Worm (Caenorhabditis elegans) whole organism, early embryonic: ENCODE data around the gene tag-267.

Source experiments
- B0310.2 ChIP-seq: sonication (generic microtip); optimal IDR thresholded peaks from 2 replicates; lab custom pipeline; 2016; ENCODE audit warnings: mild to moderate bottlenecking, missing genetic modification characterization, missing compliant biosample characterization
- F13C5.2 ChIP-seq: sonication (generic microtip); optimal IDR thresholded peaks from 2 replicates; lab custom pipeline; 2017; ENCODE audit warnings: mild to moderate bottlenecking, missing genetic modification characterization, inconsistent platforms, missing compliant biosample characterization
- aly-1 ChIP-seq: sonication (generic microtip); optimal IDR thresholded peaks from 2 replicates; lab custom pipeline; 2016; ENCODE audit warnings: missing genetic modification characterization, missing compliant biosample characterization
- ama-1 ChIP-seq: fragments of 150-350 bp; optimal IDR thresholded peaks from 2 replicates; lab custom pipeline; 2014
- ceh-13 ChIP-seq: fragments of 200-800 bp; sonication (Bioruptor generic); optimal IDR thresholded peaks from 2 replicates; lab custom pipeline; 2018; ENCODE audit warnings: mild to moderate bottlenecking, missing genetic modification characterization, missing compliant biosample characterization
- ceh-36 ChIP-seq: sonication (generic microtip); optimal IDR thresholded peaks from 2 replicates; lab custom pipeline; 2016; ENCODE audit warnings: missing genetic modification characterization, inconsistent platforms, missing compliant biosample characterization
- ets-7 ChIP-seq: sonication (generic microtip); optimal IDR thresholded peaks from 2 replicates; lab custom pipeline; 2016; ENCODE audit warnings: missing genotype, missing genetic modification characterization, missing compliant biosample characterization
- flt-1 ChIP-seq: fragments of 200-800 bp; sonication (Bioruptor generic); IDR thresholded peaks from 2 replicates; pipeline ENCODE4 v1.3.6; 2022; ENCODE audit warnings: missing genetic modification characterization, missing compliant biosample characterization
- hmbx-1 ChIP-seq: sonication (generic microtip); optimal IDR thresholded peaks from 2 replicates; lab custom pipeline; 2016; ENCODE audit warnings: mild to moderate bottlenecking, missing genetic modification characterization, missing compliant biosample characterization
- hmg-4 ChIP-seq: fragments of 200-800 bp; sonication (Bioruptor generic); optimal IDR thresholded peaks from 2 replicates; lab custom pipeline; 2018; ENCODE audit warnings: mild to moderate bottlenecking, missing genetic modification characterization, missing compliant biosample characterization
- hnd-1 ChIP-seq: sonication (generic microtip); optimal IDR thresholded peaks from 2 replicates; lab custom pipeline; 2016; ENCODE audit warnings: missing genetic modification characterization, missing compliant biosample characterization
- pes-1 ChIP-seq: fragments of 200-800 bp; sonication (Bioruptor generic); IDR thresholded peaks from 2 replicates; pipeline ENCODE4 v1.3.6; 2022; ENCODE audit warnings: missing genetic modification reagents, missing genetic modification characterization, missing compliant biosample characterization
- scrt-1 ChIP-seq: fragments of 200-800 bp; sonication (Bioruptor generic); IDR thresholded peaks from 2 replicates; pipeline ENCODE4 v1.3.6; 2022; ENCODE audit warnings: missing genetic modification characterization, missing compliant biosample characterization
- sea-1 ChIP-seq: fragments of 200-800 bp; sonication (Bioruptor generic); conservative IDR thresholded peaks from 2 replicates; pipeline ENCODE4 v1.3.6; 2022; ENCODE audit warnings: missing genetic modification characterization, missing compliant biosample characterization
- tbx-11 ChIP-seq: fragments of 200-800 bp; sonication (Bioruptor generic); IDR thresholded peaks from 2 replicates; pipeline ENCODE4 v1.3.6; 2022; ENCODE audit warnings: missing genetic modification characterization, missing compliant biosample characterization
- tbx-37 ChIP-seq: fragments of 200-800 bp; sonication (Bioruptor generic); conservative IDR thresholded peaks from 2 replicates; pipeline ENCODE4 v1.3.6; 2022; ENCODE audit warnings: missing genetic modification reagents, missing genetic modification characterization, missing compliant biosample characterization
- tra-4 ChIP-seq: sonication (generic microtip); optimal IDR thresholded peaks from 2 replicates; lab custom pipeline; 2017; ENCODE audit warnings: missing genetic modification characterization, missing compliant biosample characterization

The tag-267 gene

ce11 chrIII:623754-624153, 16.8 kb upstream of the tag-267 start:
- TF ChIP-seq ama-1 (no peak), hmg-4 (GFP tag; lab: Kevin White, UChicago) (peak; percentile 71), ets-7 (tag; lab: Kevin White, UChicago) (no peak), flt-1 (no peak), F13C5.2 (tag; lab: Kevin White, UChicago) (peak; percentile 54), tbx-37 (GFP tag; lab: Robert Waterston, UW) (no peak)

DNA sequence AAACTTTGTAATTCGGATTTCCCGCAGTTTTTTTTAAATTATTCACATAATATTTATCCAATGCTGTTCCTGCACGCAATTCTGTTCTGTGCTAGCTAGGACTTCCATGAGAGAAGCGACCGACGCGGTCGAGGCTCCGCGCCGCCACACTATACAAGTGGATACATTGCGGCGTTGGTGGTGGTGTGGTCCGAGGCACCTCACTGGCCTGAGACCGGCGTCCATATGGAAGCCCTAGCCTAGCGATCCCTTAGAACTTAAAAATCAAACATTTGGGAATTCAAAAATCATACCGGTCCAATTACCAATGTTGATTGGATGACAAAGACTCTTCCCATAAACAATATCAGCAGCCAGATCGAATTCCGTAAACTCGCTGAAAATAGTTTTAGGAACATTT, 14.5 kb upstream of the tag-267 start:
- TF ChIP-seq hmg-4 (GFP tag; lab: Kevin White, UChicago) (no peak), ama-1 (no peak), ceh-13 (no peak), aly-1 (no peak), F13C5.2 (tag; lab: Kevin White, UChicago) (no peak), flt-1 (no peak), tbx-37 (GFP tag; lab: Robert Waterston, UW) (no peak), pes-1 (GFP tag; lab: Robert Waterston, UW) (no peak), hnd-1 (tag; lab: Kevin White, UChicago) (no peak), ceh-36 (tag; lab: Kevin White, UChicago) (no peak), hmbx-1 (tag; lab: Kevin White, UChicago) (no peak), sea-1 (no peak), B0310.2 (tag; lab: Kevin White, UChicago) (no peak), ets-7 (tag; lab: Kevin White, UChicago) (no peak), tbx-11 (GFP tag; lab: Robert Waterston, UW) (no peak), scrt-1 (GFP tag; lab: Robert Waterston, UW) (no peak), tra-4 (tag; lab: Kevin White, UChicago) (no peak)

- TF ChIP-seq B0310.2 (tag; lab: Kevin White, UChicago) (no peak), hnd-1 (tag; lab: Kevin White, UChicago) (no peak), ceh-36 (tag; lab: Kevin White, UChicago) (no peak), scrt-1 (GFP tag; lab: Robert Waterston, UW) (no peak), hmg-4 (GFP tag; lab: Kevin White, UChicago) (no peak), ets-7 (tag; lab: Kevin White, UChicago) (no peak), ceh-13 (no peak), ama-1 (no peak), aly-1 (no peak), hmbx-1 (tag; lab: Kevin White, UChicago) (no peak), tbx-37 (GFP tag; lab: Robert Waterston, UW) (no peak)
These were observed 12.8 kb upstream of the tag-267 start, which contains the start of gene T19C3.5 for ce11 chrIII:627838-628237. Gene T19C3.5 (minus strand): TSS chrIII:627938.

ce11 chrIII:628942-629341, 11.6 kb upstream of the tag-267 start:
- peak; percentile 62; the same call in 1 of the 2 replicates for TF ChIP-seq pes-1 (GFP tag; lab: Robert Waterston, UW)
- TF ChIP-seq tbx-37 (GFP tag; lab: Robert Waterston, UW): peak; percentile 47
- TF ChIP-seq tbx-11 (GFP tag; lab: Robert Waterston, UW): peak; percentile 46; the same call in 1 of the 2 replicates
- peak; percentile 75 for TF ChIP-seq scrt-1 (GFP tag; lab: Robert Waterston, UW)

- no peak for TF ChIP-seq ets-7 (tag; lab: Kevin White, UChicago)
- TF ChIP-seq tbx-11 (GFP tag; lab: Robert Waterston, UW): no peak
These were observed 9.2 kb upstream of the tag-267 start, which contains the start of gene T19C3.6 for ce11 chrIII:631421-631820. Gene T19C3.6 (minus strand): TSS chrIII:631521.

ce11 chrIII:634618-635017, 6.0 kb upstream of the tag-267 start, which contains the start of gene fem-2:
Gene fem-2 (minus strand): TSS chrIII:634626.
- TF ChIP-seq hnd-1 (tag; lab: Kevin White, UChicago): no peak
- peak; percentile 12 for TF ChIP-seq F13C5.2 (tag; lab: Kevin White, UChicago)

DNA sequence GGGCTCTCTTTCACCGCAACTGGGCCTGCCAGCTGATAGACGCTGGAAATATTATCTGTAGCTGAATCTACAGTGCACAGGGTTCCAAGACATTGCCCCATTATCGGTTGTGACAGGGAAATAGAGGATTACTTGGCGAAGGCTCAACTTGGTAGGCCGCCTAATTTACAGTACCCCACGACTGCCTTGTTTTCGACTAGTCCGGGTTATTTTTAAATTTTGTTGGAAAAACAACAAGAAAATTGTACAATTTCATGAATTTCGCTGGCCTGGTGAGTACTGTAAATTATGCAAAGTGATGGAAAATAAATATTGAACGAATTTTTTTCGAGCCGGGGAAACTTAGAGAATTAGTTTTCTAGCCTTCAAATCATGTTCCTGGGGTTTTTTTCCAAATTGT, 4.5 kb upstream of the tag-267 start, which contains the start of gene T19C3.7:
TSS of gene T19C3.7 (minus strand) at position 101 of the 400 bp plus-strand sequence.
- TF ChIP-seq scrt-1 (GFP tag; lab: Robert Waterston, UW): no peak
- TF ChIP-seq tbx-11 (GFP tag; lab: Robert Waterston, UW): no peak
- TF ChIP-seq F13C5.2 (tag; lab: Kevin White, UChicago): no peak
- no peak for TF ChIP-seq hmg-4 (GFP tag; lab: Kevin White, UChicago)
- TF ChIP-seq sea-1: no peak
- no peak for TF ChIP-seq B0310.2 (tag; lab: Kevin White, UChicago)
- no peak for TF ChIP-seq flt-1
- TF ChIP-seq ets-7 (tag; lab: Kevin White, UChicago): no peak

DNA sequence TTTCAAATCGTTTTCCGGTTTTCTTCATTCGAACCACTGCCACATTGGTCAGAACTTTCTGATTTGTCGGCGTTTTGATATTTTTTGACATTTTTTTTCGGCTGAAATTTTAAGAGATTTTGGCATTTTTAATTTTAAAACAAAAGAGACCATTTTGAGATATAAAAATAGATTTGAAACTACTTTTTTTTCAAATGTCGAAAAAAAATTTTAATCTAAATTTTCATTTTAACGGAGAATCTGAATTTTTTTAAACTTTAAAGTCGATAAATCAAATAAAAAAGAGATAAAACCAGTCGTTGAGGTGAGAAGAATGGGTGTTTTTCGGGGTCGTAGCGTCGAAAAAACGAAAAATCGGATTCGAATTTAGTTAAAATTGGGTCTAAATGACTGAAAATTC, 2.3 kb upstream of the tag-267 start, which contains the start of gene sbds-1:
TSS of gene sbds-1 (minus strand) at position 101 of the 400 bp plus-strand sequence.
- no peak for TF ChIP-seq hmg-4 (GFP tag; lab: Kevin White, UChicago)
- TF ChIP-seq tra-4 (tag; lab: Kevin White, UChicago): no peak
- no peak for TF ChIP-seq tbx-11 (GFP tag; lab: Robert Waterston, UW)
- no peak for TF ChIP-seq scrt-1 (GFP tag; lab: Robert Waterston, UW)
- TF ChIP-seq tbx-37 (GFP tag; lab: Robert Waterston, UW): no peak
- no peak for TF ChIP-seq ceh-36 (tag; lab: Kevin White, UChicago)

ce11 chrIII:641759-642158, 1.2 kb downstream of the tag-267 start, which contains the start of gene W06E11.1:
Gene W06E11.1 (plus strand): TSS chrIII:642059.
- no peak for TF ChIP-seq hnd-1 (tag; lab: Kevin White, UChicago)
- no peak for TF ChIP-seq tbx-11 (GFP tag; lab: Robert Waterston, UW)
- TF ChIP-seq ama-1: no peak
- TF ChIP-seq B0310.2 (tag; lab: Kevin White, UChicago): no peak
- TF ChIP-seq scrt-1 (GFP tag; lab: Robert Waterston, UW): no peak
- no peak for TF ChIP-seq hmg-4 (GFP tag; lab: Kevin White, UChicago)
- no peak for TF ChIP-seq ets-7 (tag; lab: Kevin White, UChicago)
- no peak for TF ChIP-seq sea-1
- TF ChIP-seq hmbx-1 (tag; lab: Kevin White, UChicago): no peak
